Worm (Caenorhabditis elegans): ENCODE results near the gene Y14H12B.1.

DNA sequence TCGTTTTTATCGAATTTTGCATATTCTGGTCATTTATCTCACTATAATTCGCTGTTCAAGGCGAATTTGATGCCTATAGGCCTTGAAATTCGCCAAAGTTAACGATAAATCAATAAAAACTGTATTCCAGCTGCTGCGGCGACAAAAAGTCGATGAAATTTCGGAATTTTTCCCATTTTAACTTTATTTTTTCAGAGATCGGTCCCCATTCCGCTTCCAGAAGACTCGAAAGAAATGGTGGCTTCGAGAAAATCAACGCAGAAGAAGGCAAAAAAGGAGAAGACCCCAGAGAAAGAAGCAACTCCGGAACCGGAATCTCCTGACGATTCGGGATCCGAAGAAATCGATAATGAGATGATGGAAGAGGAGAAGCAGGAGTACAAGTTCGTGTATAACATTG is 851 bp downstream of the Y14H12B.1 start:
- TF ChIP-seq dao-5 (tag; optimal IDR thresholded peaks at IDR 0.05) (no peak), him-1 (tag; optimal IDR thresholded peaks at IDR 0.05) (no peak), W03F9.2 (tag; optimal IDR thresholded peaks at IDR 0.05) (no peak)

Measured in whole organism, L4/young adult.